Worm (Caenorhabditis elegans) whole organism, L3 larva: ENCODE results near the gene C12D8.13.

Experiments used
- R02D3.7 ChIP-seq: fragments of 150-350 bp; optimal IDR thresholded peaks from 2 replicates; lab custom pipeline; 2014; ENCODE audit warnings: missing biosample characterization, missing genetic modification characterization
- aly-2 ChIP-seq: fragments of 150-350 bp; optimal IDR thresholded peaks from 2 replicates; lab custom pipeline; 2014; ENCODE audit warnings: missing biosample characterization, missing genetic modification characterization
- ama-1 ChIP-seq: fragments of 150-350 bp; optimal IDR thresholded peaks from 2 replicates; lab custom pipeline; 2018
- ceh-16 ChIP-seq: sonication (generic microtip); optimal IDR thresholded peaks from 2 replicates; lab custom pipeline; 2017; ENCODE audit warnings: missing biosample characterization, missing genetic modification characterization
- ceh-28 ChIP-seq: fragments of 150-350 bp; optimal IDR thresholded peaks from 2 replicates; lab custom pipeline; 2014; ENCODE audit warnings: missing biosample characterization, missing genetic modification reagents, missing genetic modification characterization
- ceh-9 ChIP-seq: sonication (generic microtip); optimal IDR thresholded peaks from 2 replicates; lab custom pipeline; 2018; ENCODE audit warnings: missing biosample characterization, missing genetic modification characterization
- daf-12 ChIP-seq: fragments of 150-350 bp; optimal IDR thresholded peaks from 2 replicates; lab custom pipeline; 2014; ENCODE audit warnings: missing biosample characterization, missing genetic modification reagents, missing genetic modification characterization
- egl-27 ChIP-seq: sonication (generic microtip); optimal IDR thresholded peaks from 4 replicates; lab custom pipeline; 2017; ENCODE audit warnings: missing biosample characterization, missing genetic modification reagents, missing genetic modification characterization
- elt-2 ChIP-seq: sonication (generic microtip); optimal IDR thresholded peaks from 2 replicates; lab custom pipeline; 2016; ENCODE audit warnings: missing genetic modification reagents, mild to moderate bottlenecking, missing genetic modification characterization, missing compliant biosample characterization
- elt-3 ChIP-seq, 3 experiments: fragments of 150-350 bp in 1 of 3; sonication (generic microtip) in 2 of 3; optimal IDR thresholded peaks; 2 replicates in 2 of 3; 4 replicates in 1 of 3; lab custom pipeline; 2014 to 2017; ENCODE audit warnings: missing biosample characterization in 3 of 3, missing genetic modification characterization in 3 of 3
- eor-1 ChIP-seq, 2 experiments: fragments of 150-350 bp; optimal IDR thresholded peaks; 2 replicates each; lab custom pipeline; 2014 to 2018; ENCODE audit warnings: missing biosample characterization in 2 of 2, missing genetic modification characterization in 2 of 2
- fkh-2 ChIP-seq: fragments of 150-350 bp; optimal IDR thresholded peaks from 2 replicates; lab custom pipeline; 2014; ENCODE audit warnings: missing biosample characterization, missing genetic modification reagents, missing genetic modification characterization
- fos-1 ChIP-seq: fragments of 150-350 bp; optimal IDR thresholded peaks from 2 replicates; lab custom pipeline; 2014; ENCODE audit warnings: missing biosample characterization, missing genetic modification characterization
- hmg-11 ChIP-seq: sonication (generic microtip); optimal IDR thresholded peaks from 2 replicates; lab custom pipeline; 2016; ENCODE audit warnings: missing genetic modification characterization, missing compliant biosample characterization
- jun-1 ChIP-seq: fragments of 150-350 bp; optimal IDR thresholded peaks from 2 replicates; lab custom pipeline; 2014; ENCODE audit warnings: missing biosample characterization, missing genetic modification reagents, missing genetic modification characterization
- lin-39 ChIP-seq: fragments of 150-350 bp; optimal IDR thresholded peaks from 2 replicates; lab custom pipeline; 2018; ENCODE audit warnings: missing biosample characterization, missing genetic modification reagents, missing genetic modification characterization
- lsy-12 ChIP-seq: sonication (generic microtip); optimal IDR thresholded peaks from 2 replicates; lab custom pipeline; 2016; ENCODE audit warnings: mild to moderate bottlenecking, missing genetic modification characterization, missing compliant biosample characterization
- mdl-1 ChIP-seq: fragments of 150-350 bp; optimal IDR thresholded peaks from 2 replicates; lab custom pipeline; 2014; ENCODE audit warnings: missing biosample characterization, missing genetic modification characterization
- nfya-1 ChIP-seq: sonication (generic microtip); optimal IDR thresholded peaks from 2 replicates; lab custom pipeline; 2017; ENCODE audit warnings: missing genetic modification characterization, mild to moderate bottlenecking, missing compliant biosample characterization, antibody characterized with exemption, moderate library complexity; ENCODE audit not compliant: insufficient read depth
- nhr-11 ChIP-seq: fragments of 150-350 bp; optimal IDR thresholded peaks from 2 replicates; lab custom pipeline; 2014; ENCODE audit warnings: missing biosample characterization, missing genetic modification characterization
- nhr-12 ChIP-seq: fragments of 150-350 bp; optimal IDR thresholded peaks from 2 replicates; lab custom pipeline; 2014; ENCODE audit warnings: missing biosample characterization, missing genetic modification characterization
- nhr-23 ChIP-seq: fragments of 150-350 bp; optimal IDR thresholded peaks from 2 replicates; lab custom pipeline; 2014; ENCODE audit warnings: missing biosample characterization, missing genetic modification reagents, missing genetic modification characterization
- nhr-237 ChIP-seq: fragments of 150-350 bp; optimal IDR thresholded peaks from 2 replicates; lab custom pipeline; 2014; ENCODE audit warnings: missing biosample characterization, missing genetic modification characterization
- nhr-25 ChIP-seq: sonication (generic microtip); optimal IDR thresholded peaks from 2 replicates; lab custom pipeline; 2017; ENCODE audit warnings: missing biosample characterization, missing genetic modification characterization
- nhr-28 ChIP-seq: fragments of 150-350 bp; optimal IDR thresholded peaks from 2 replicates; lab custom pipeline; 2014; ENCODE audit warnings: missing biosample characterization, missing genetic modification characterization
- nhr-67 ChIP-seq: fragments of 150-350 bp; optimal IDR thresholded peaks from 2 replicates; lab custom pipeline; 2014; ENCODE audit warnings: missing biosample characterization, missing genetic modification characterization
- nhr-76 ChIP-seq: fragments of 150-350 bp; sonication (generic microtip); optimal IDR thresholded peaks from 5 replicates; lab custom pipeline; 2014; ENCODE audit warnings: missing biosample characterization, missing genetic modification characterization
- nhr-77 ChIP-seq: fragments of 150-350 bp; optimal IDR thresholded peaks from 2 replicates; lab custom pipeline; 2014; ENCODE audit warnings: missing biosample characterization, missing genetic modification characterization
- pha-4 ChIP-seq: fragments of 150-350 bp; optimal IDR thresholded peaks from 2 replicates; lab custom pipeline; 2014; ENCODE audit warnings: missing biosample characterization, missing genetic modification reagents, missing genetic modification characterization
- pqm-1 ChIP-seq: fragments of 150-350 bp; optimal IDR thresholded peaks from 2 replicates; lab custom pipeline; 2017; ENCODE audit warnings: missing biosample characterization, missing genetic modification characterization, inconsistent platforms
- sea-2 ChIP-seq: fragments of 150-350 bp; sonication (generic microtip); optimal IDR thresholded peaks from 4 replicates; lab custom pipeline; 2014; ENCODE audit warnings: missing biosample characterization, missing genetic modification reagents, missing genetic modification characterization
- tbx-2 ChIP-seq: sonication (generic microtip); optimal IDR thresholded peaks from 2 replicates; lab custom pipeline; 2016; ENCODE audit warnings: mild to moderate bottlenecking, missing genetic modification characterization, missing compliant biosample characterization
- unc-39 ChIP-seq: sonication (generic microtip); optimal IDR thresholded peaks from 4 replicates; lab custom pipeline; 2017; ENCODE audit warnings: missing biosample characterization, missing genetic modification characterization
- unc-62 ChIP-seq: fragments of 150-350 bp; sonication (generic microtip); optimal IDR thresholded peaks from 4 replicates; lab custom pipeline; 2014; ENCODE audit warnings: missing biosample characterization, missing genetic modification reagents, missing genetic modification characterization
- ztf-4 ChIP-seq: fragments of 150-350 bp; optimal IDR thresholded peaks from 2 replicates; lab custom pipeline; 2014; ENCODE audit warnings: missing biosample characterization, missing genetic modification characterization

C12D8.13 gene

ce11 chrV:10203435-10204009 is 17.0 kb downstream of the C12D8.13 start, which contains the start of gene chpf-1 (continued):
- TF ChIP-seq elt-2 (tag; lab: Kevin White, UChicago) (peak; percentile 77), nhr-23 (tag; lab: Kevin White, UChicago) (peak; percentile 42), unc-62 (GFP tag; lab: Kevin White, UChicago) (no peak), nhr-76 (no peak), nhr-11 (tag; lab: Kevin White, UChicago) (no peak), jun-1 (tag; lab: Kevin White, UChicago) (no peak), R02D3.7 (no peak), lin-39 (tag; lab: Kevin White, UChicago) (no peak), ztf-4 (tag; lab: Kevin White, UChicago) (no peak), egl-27 (tag; lab: Kevin White, UChicago) (no peak), nhr-67 (tag; lab: Kevin White, UChicago) (no peak), nhr-12 (no peak), ceh-16 (tag; lab: Kevin White, UChicago) (no peak), ceh-9 (no peak), nhr-28 (tag; lab: Kevin White, UChicago) (no peak), nfya-1 (no peak)

ce11 chrV:10202340-10202739 is 18.2 kb downstream of the C12D8.13 start:
- TF ChIP-seq mdl-1 (tag; lab: Kevin White, UChicago) (no peak), nhr-28 (tag; lab: Kevin White, UChicago) (no peak), eor-1 (tag; optimal IDR thresholded peaks at IDR 0.05; lab: Kevin White, UChicago) (no peak), elt-2 (tag; lab: Kevin White, UChicago) (peak; percentile 4), ama-1 (peak; percentile 18), fos-1 (no peak), nhr-25 (tag; lab: Kevin White, UChicago) (no peak), nhr-77 (no peak), fkh-2 (tag; lab: Kevin White, UChicago) (no peak)

DNA sequence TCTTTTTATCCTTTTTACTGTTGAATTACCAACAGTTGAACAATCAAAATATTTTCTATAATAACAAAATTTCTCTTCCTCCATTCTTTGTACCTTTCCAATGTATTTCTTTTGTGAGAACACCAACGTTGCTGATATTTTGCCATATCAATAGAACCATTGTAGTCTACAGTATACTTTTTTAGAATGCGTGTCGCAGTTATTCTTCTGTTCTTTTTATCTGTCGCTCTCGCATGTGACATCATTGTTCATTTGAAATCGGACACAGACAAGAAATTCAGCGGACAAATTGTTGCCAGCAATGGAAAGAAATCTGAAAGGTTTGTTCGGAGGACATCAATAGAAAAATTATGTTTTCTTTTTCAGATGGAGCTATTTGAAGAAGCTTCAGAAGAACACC is 18.6 kb downstream of the C12D8.13 start, which contains the start of gene ZK856.7:
Gene ZK856.7 (plus strand): TSS at position 186 of the 400 bp plus-strand sequence.
- TF ChIP-seq nhr-23 (tag; lab: Kevin White, UChicago) (peak; percentile 25), aly-2 (no peak)

DNA sequence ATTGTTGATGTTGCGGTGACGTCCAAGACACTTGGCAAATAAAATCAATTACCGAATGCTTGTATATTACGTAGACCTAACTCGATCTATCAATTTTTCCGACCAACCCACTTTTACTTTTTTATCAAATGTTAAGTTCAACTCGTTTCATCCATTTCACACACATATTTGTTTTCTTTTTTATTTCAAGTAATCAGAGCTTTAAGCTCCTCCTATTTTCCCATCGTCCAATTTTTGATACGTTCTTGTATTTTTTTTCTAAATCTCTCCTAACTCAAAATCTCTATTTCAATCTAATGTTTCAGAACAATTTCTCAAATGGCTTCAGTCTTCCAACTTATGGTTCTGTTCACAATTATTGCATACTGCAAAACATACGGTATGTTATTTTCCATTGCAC is 22.1 kb downstream of the C12D8.13 start, which contains the start of gene ZK856.6:
Gene ZK856.6 (plus strand): TSS at position 301 of the 400 bp plus-strand sequence.
- TF ChIP-seq ceh-28 (tag; lab: Kevin White, UChicago) (no peak), R02D3.7 (no peak), pha-4 (tag; lab: Kevin White, UChicago) (no peak), nhr-237 (tag; lab: Kevin White, UChicago) (no peak), daf-12 (tag; lab: Kevin White, UChicago) (no peak)

DNA sequence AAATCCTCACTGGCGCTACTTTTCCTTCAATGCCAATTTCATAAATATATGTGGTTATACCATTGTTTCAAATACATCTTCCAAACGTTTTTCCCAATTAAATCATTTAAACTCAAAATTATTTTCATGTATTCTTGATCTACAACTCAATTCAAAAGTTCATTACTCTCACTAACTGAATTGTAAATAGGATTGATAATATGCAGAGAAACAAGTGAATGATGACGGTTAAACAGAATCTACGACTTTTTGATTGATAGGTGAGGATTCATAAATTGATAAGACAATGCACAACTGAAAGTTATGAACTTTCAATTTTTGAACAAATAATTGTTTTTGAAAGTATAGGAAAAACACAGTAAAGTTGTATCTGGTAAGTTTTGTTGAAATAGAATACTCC is 29.3 kb downstream of the C12D8.13 start:
- TF ChIP-seq elt-2 (tag; lab: Kevin White, UChicago) (peak; percentile 22), hmg-11 (tag; lab: Kevin White, UChicago) (no peak)

ce11 chrV:10190081-10190556 is 30.4 kb downstream of the C12D8.13 start, which contains the start of gene ZK856.5:
Gene ZK856.5 (minus strand): TSS chrV:10190131.
- TF ChIP-seq nhr-11 (tag; lab: Kevin White, UChicago) (no peak), elt-3 (tag; optimal IDR thresholded peaks at IDR 0.05; lab: Kevin White, UChicago) (no peak), nhr-25 (tag; lab: Kevin White, UChicago) (no peak), nhr-77 (no peak), aly-2 (no peak), sea-2 (GFP tag; lab: Kevin White, UChicago) (no peak), tbx-2 (no peak), unc-39 (no peak), daf-12 (tag; lab: Kevin White, UChicago) (no peak), jun-1 (tag; lab: Kevin White, UChicago) (no peak), pqm-1 (tag; lab: Kevin White, UChicago) (peak; percentile 94), mdl-1 (tag; lab: Kevin White, UChicago) (no peak), eor-1 (tag; optimal IDR thresholded peaks at IDR 0.05; lab: Kevin White, UChicago) (no peak), lsy-12 (tag; lab: Kevin White, UChicago) (no peak), elt-2 (tag; lab: Kevin White, UChicago) (peak; percentile 91), fos-1 (no peak), pha-4 (tag; lab: Kevin White, UChicago) (peak; percentile 14)
- TF ChIP-seq, all 47 proteins: peak for 3
